Fruit fly (Drosophila melanogaster) whole organism, embryonic: ENCODE data around the gene Srr.

Experiments
- Atf3 ChIP-seq: fragments of 200-800 bp; sonication (Bioruptor generic); optimal IDR thresholded peaks from 3 replicates; lab custom pipeline; 2016; ENCODE audit warnings: missing biosample characterization, missing genetic modification characterization
- Awh ChIP-seq: fragments of 200-800 bp; sonication (Bioruptor generic); IDR thresholded peaks from 2 replicates; pipeline ENCODE4, ENCODE4 v1.3.6; 2022; ENCODE audit warnings: missing biosample characterization, missing genetic modification characterization
- BtbVII ChIP-seq: fragments of 200-800 bp; sonication (Bioruptor generic); optimal IDR thresholded peaks from 3 replicates; lab custom pipeline; 2017; ENCODE audit warnings: missing biosample characterization, mild to moderate bottlenecking, missing genetic modification characterization
- C15 ChIP-seq: fragments of 200-800 bp; sonication (Bioruptor generic); IDR thresholded peaks from 3 replicates; pipeline ENCODE4 v1.3.6; 2022; ENCODE audit warnings: missing biosample characterization, missing genetic modification characterization
- CG10366 ChIP-seq: fragments of 200-800 bp; sonication (Bioruptor generic); IDR thresholded peaks from 2 replicates; pipeline ENCODE4 v1.3.6; 2022; ENCODE audit warnings: missing biosample characterization, missing genetic modification characterization
- CG10979 ChIP-seq: fragments of 200-800 bp; sonication (Bioruptor generic); optimal IDR thresholded peaks from 2 replicates; lab custom pipeline; 2018; ENCODE audit warnings: missing biosample characterization, mild to moderate bottlenecking, missing genetic modification characterization, moderate library complexity
- CG12104 ChIP-seq: fragments of 200-800 bp; sonication (Bioruptor generic); optimal IDR thresholded peaks from 3 replicates; lab custom pipeline; 2016; ENCODE audit warnings: missing biosample characterization, missing genetic modification characterization
- CG12299 ChIP-seq: fragments of 200-800 bp; sonication (Bioruptor generic); optimal IDR thresholded peaks from 2 replicates; lab custom pipeline; 2018; ENCODE audit warnings: missing biosample characterization, mild to moderate bottlenecking, missing genetic modification characterization
- CG14050 ChIP-seq: fragments of 200-800 bp; sonication (Bioruptor generic); IDR thresholded peaks from 3 replicates; pipeline ENCODE4 v1.3.6; 2022; ENCODE audit warnings: missing biosample characterization, missing genetic modification characterization
- CG17385 ChIP-seq: fragments of 200-800 bp; sonication (Bioruptor generic); optimal IDR thresholded peaks from 3 replicates; lab custom pipeline; 2018; ENCODE audit warnings: missing biosample characterization, mild to moderate bottlenecking, missing genetic modification characterization
- CG2875 ChIP-seq: fragments of 200-800 bp; sonication (Bioruptor generic); optimal IDR thresholded peaks from 2 replicates; lab custom pipeline; 2017; ENCODE audit warnings: missing biosample characterization, mild to moderate bottlenecking, missing genetic modification characterization, missing genetic modification reagents
- CG31388 ChIP-seq: fragments of 200-800 bp; sonication (Bioruptor generic); optimal IDR thresholded peaks from 2 replicates; lab custom pipeline; 2016; ENCODE audit warnings: missing biosample characterization, missing genetic modification characterization
- CG6683 ChIP-seq: fragments of 200-800 bp; sonication (Bioruptor generic); optimal IDR thresholded peaks from 2 replicates; lab custom pipeline; 2017; ENCODE audit warnings: missing biosample characterization, mild to moderate bottlenecking, missing genetic modification characterization, missing genetic modification reagents
- CG7786 ChIP-seq: fragments of 200-800 bp; sonication (Bioruptor generic); optimal IDR thresholded peaks from 2 replicates; lab custom pipeline; 2016; ENCODE audit warnings: missing biosample characterization, missing genetic modification characterization
- CG9727 ChIP-seq: fragments of 200-800 bp; sonication (Bioruptor generic); optimal IDR thresholded peaks from 3 replicates; lab custom pipeline; 2017; ENCODE audit warnings: missing biosample characterization, mild to moderate bottlenecking, missing genetic modification characterization
- ERR ChIP-seq: fragments of 200-800 bp; sonication (Bioruptor generic); optimal IDR thresholded peaks from 2 replicates; lab custom pipeline; 2016; ENCODE audit warnings: missing biosample characterization, missing genetic modification characterization
- GATAe ChIP-seq: fragments of 200-800 bp; sonication (Bioruptor generic); conservative IDR thresholded peaks from 2 replicates; pipeline ENCODE4 v1.3.6; 2022; ENCODE audit warnings: missing biosample characterization, missing genetic modification characterization
- Gsc ChIP-seq: fragments of 200-800 bp; sonication (Bioruptor generic); IDR thresholded peaks from 2 replicates; pipeline ENCODE4 v1.3.6; 2022; ENCODE audit warnings: missing biosample characterization, missing genetic modification characterization
- H2.0 ChIP-seq: fragments of 200-800 bp; sonication (Bioruptor generic); IDR thresholded peaks from 2 replicates; pipeline ENCODE4 v1.3.6; 2022; ENCODE audit warnings: missing biosample characterization, missing genetic modification characterization
- HmgZ ChIP-seq: fragments of 200-800 bp; sonication (Bioruptor generic); optimal IDR thresholded peaks from 2 replicates; lab custom pipeline; 2018; ENCODE audit warnings: missing biosample characterization, mild to moderate bottlenecking, missing genetic modification characterization
- Lim3 ChIP-seq: fragments of 200-800 bp; sonication (Bioruptor generic); IDR thresholded peaks from 2 replicates; pipeline ENCODE4 v1.3.6; 2022; ENCODE audit warnings: missing biosample characterization, missing genetic modification characterization
- MTF-1 ChIP-seq: fragments of 200-800 bp; sonication (Bioruptor generic); optimal IDR thresholded peaks from 2 replicates; lab custom pipeline; 2018; ENCODE audit warnings: missing biosample characterization, mild to moderate bottlenecking, missing genetic modification characterization, borderline replicate concordance
- Rx ChIP-seq: fragments of 200-800 bp; sonication (Bioruptor generic); IDR thresholded peaks from 2 replicates; pipeline ENCODE4 v1.3.6; 2022; ENCODE audit warnings: missing biosample characterization, missing genetic modification characterization
- Sox100B ChIP-seq: fragments of 200-800 bp; sonication (Bioruptor generic); optimal IDR thresholded peaks from 3 replicates; lab custom pipeline; 2018; ENCODE audit warnings: missing biosample characterization, mild to moderate bottlenecking, missing genetic modification characterization
- Sox102F ChIP-seq: fragments of 200-800 bp; sonication (Bioruptor generic); optimal IDR thresholded peaks from 2 replicates; lab custom pipeline; 2018; ENCODE audit warnings: missing biosample characterization, mild to moderate bottlenecking, missing genetic modification characterization, moderate library complexity
- abd-A ChIP-seq: fragments of 200-800 bp; sonication (Bioruptor generic); optimal IDR thresholded peaks from 3 replicates; lab custom pipeline; 2019; ENCODE audit warnings: missing biosample characterization, mild to moderate bottlenecking, missing genetic modification characterization, moderate library complexity
- bab2 ChIP-seq: fragments of 200-800 bp; sonication (Bioruptor generic); optimal IDR thresholded peaks from 2 replicates; lab custom pipeline; 2016; ENCODE audit warnings: missing biosample characterization, missing genetic modification characterization
- da ChIP-seq: fragments of 200-800 bp; sonication (Bioruptor generic); optimal IDR thresholded peaks from 2 replicates; lab custom pipeline; 2016; ENCODE audit warnings: missing biosample characterization, missing genetic modification characterization
- ems ChIP-seq: fragments of 200-800 bp; sonication (Bioruptor generic); optimal IDR thresholded peaks from 3 replicates; lab custom pipeline; 2016; ENCODE audit warnings: missing biosample characterization, missing genetic modification characterization
- gsb-n ChIP-seq: fragments of 200-800 bp; sonication (Bioruptor generic); optimal IDR thresholded peaks from 3 replicates; lab custom pipeline; 2018; ENCODE audit warnings: missing biosample characterization, mild to moderate bottlenecking, missing genetic modification characterization
- hb ChIP-seq: fragments of 200-800 bp; sonication (Bioruptor generic); IDR thresholded peaks from 3 replicates; pipeline ENCODE4 v1.3.6; 2022; ENCODE audit warnings: missing biosample characterization, missing genetic modification characterization; ENCODE audit not compliant: partially characterized antibody
- knrl ChIP-seq: fragments of 200-800 bp; sonication (Bioruptor generic); IDR thresholded peaks from 3 replicates; pipeline ENCODE4 v1.3.6; 2022; ENCODE audit warnings: missing biosample characterization, missing genetic modification characterization; ENCODE audit not compliant: partially characterized antibody
- nmo ChIP-seq: fragments of 200-800 bp; sonication (Bioruptor generic); optimal IDR thresholded peaks from 2 replicates; lab custom pipeline; 2018; ENCODE audit warnings: missing biosample characterization, mild to moderate bottlenecking, missing genetic modification characterization, moderate library complexity
- oc ChIP-seq: fragments of 200-800 bp; sonication (Bioruptor generic); optimal IDR thresholded peaks from 2 replicates; lab custom pipeline; 2018; ENCODE audit warnings: missing biosample characterization, mild to moderate bottlenecking, missing genetic modification characterization, moderate library complexity
- odd ChIP-seq: fragments of 200-800 bp; sonication (Bioruptor generic); optimal IDR thresholded peaks from 2 replicates; lab custom pipeline; 2017; ENCODE audit warnings: missing biosample characterization, mild to moderate bottlenecking, missing genetic modification characterization
- p53 ChIP-seq: fragments of 200-800 bp; sonication (Bioruptor generic); optimal IDR thresholded peaks from 2 replicates; lab custom pipeline; 2016; ENCODE audit warnings: missing biosample characterization, missing genetic modification characterization
- pros ChIP-seq: fragments of 200-800 bp; sonication (Bioruptor generic); optimal IDR thresholded peaks from 3 replicates; lab custom pipeline; 2019; ENCODE audit warnings: missing biosample characterization, mild to moderate bottlenecking, missing genetic modification characterization, moderate library complexity
- run ChIP-seq: fragments of 200-800 bp; sonication (Bioruptor generic); optimal IDR thresholded peaks from 3 replicates; lab custom pipeline; 2018; ENCODE audit warnings: missing biosample characterization, mild to moderate bottlenecking, missing genetic modification characterization
- salm ChIP-seq: fragments of 200-800 bp; sonication (Bioruptor generic); optimal IDR thresholded peaks from 2 replicates; lab custom pipeline; 2018; ENCODE audit warnings: missing biosample characterization, mild to moderate bottlenecking, missing genetic modification characterization
- sc ChIP-seq, 3 experiments: fragments of >200 bp in 2 of 3; fragments of 200-800 bp in 1 of 3; sonication (Bioruptor generic) in 1 of 3; optimal IDR thresholded peaks; 2 replicates in 2 of 3; 3 replicates in 1 of 3; lab custom pipeline; 2017; ENCODE audit warnings: mild to moderate bottlenecking in 1 of 3, missing biosample characterization in 1 of 3, missing genetic modification characterization in 1 of 3, missing genetic modification reagents in 1 of 3
- schlank ChIP-seq: fragments of 200-800 bp; sonication (Bioruptor generic); optimal IDR thresholded peaks from 2 replicates; lab custom pipeline; 2018; ENCODE audit warnings: missing biosample characterization, mild to moderate bottlenecking, missing genetic modification characterization
- sd ChIP-seq: fragments of 200-800 bp; sonication (Bioruptor generic); optimal IDR thresholded peaks from 3 replicates; lab custom pipeline; 2018; ENCODE audit warnings: missing biosample characterization, mild to moderate bottlenecking, missing genetic modification characterization, moderate library complexity
- slbo ChIP-seq: fragments of 200-800 bp; sonication (Bioruptor generic); IDR thresholded peaks from 2 replicates; pipeline ENCODE4 v1.3.6; 2022; ENCODE audit warnings: missing biosample characterization, missing genetic modification characterization
- stc ChIP-seq: fragments of 200-800 bp; sonication (Bioruptor generic); IDR thresholded peaks from 2 replicates; pipeline ENCODE4 v1.3.6; 2022; ENCODE audit warnings: missing biosample characterization, missing genetic modification characterization
- twi ChIP-seq: fragments of 200-800 bp; optimal IDR thresholded peaks from 2 replicates; lab custom pipeline; 2019; ENCODE audit warnings: missing biosample characterization, mild to moderate bottlenecking, missing genetic modification characterization, moderate library complexity
- yki ChIP-seq: fragments of >200 bp; optimal IDR thresholded peaks from 3 replicates; lab custom pipeline; 2018
- zf30C ChIP-seq: fragments of 200-800 bp; sonication (Bioruptor generic); optimal IDR thresholded peaks from 3 replicates; lab custom pipeline; 2018; ENCODE audit warnings: missing biosample characterization, mild to moderate bottlenecking, missing genetic modification characterization

Gene Srr

dm6 chr3R:9351415-9352379, 13.5 kb upstream of the Srr start (continued):
- no peak for TF ChIP-seq CG2875 (GFP tag; lab: Kevin White, UChicago)
- no peak for TF ChIP-seq C15 (GFP tag; lab: Robert Waterston, UW)
- TF ChIP-seq zf30C (GFP tag; lab: Kevin White, UChicago), result peak; percentile 66
- TF ChIP-seq CG14050 (GFP tag; lab: Robert Waterston, UW), result no peak
- TF ChIP-seq CG7786 (GFP tag; lab: Kevin White, UChicago), result peak; percentile 59
- peak; percentile 66 for TF ChIP-seq CG17385 (GFP tag; lab: Kevin White, UChicago)
- peak; percentile 29 for TF ChIP-seq ERR (GFP tag; lab: Kevin White, UChicago)
- TF ChIP-seq Sox100B (GFP tag; lab: Kevin White, UChicago), result peak; percentile 28
- no peak for TF ChIP-seq oc (tag; lab: Kevin White, UChicago)
- peak; percentile 14 for TF ChIP-seq CG10979
- no peak for TF ChIP-seq CG10366
- no peak for TF ChIP-seq GATAe (GFP tag; lab: Robert Waterston, UW)
- TF ChIP-seq CG6683 (GFP tag; lab: Kevin White, UChicago), result no peak
- peak; percentile 13 for TF ChIP-seq odd (GFP tag; lab: Kevin White, UChicago)
- TF ChIP-seq knrl (GFP tag; lab: Robert Waterston, UW), result no peak
- no peak for TF ChIP-seq MTF-1 (GFP tag; lab: Kevin White, UChicago)
- TF ChIP-seq CG12299, result no peak
- TF ChIP-seq CG31388 (GFP tag; lab: Kevin White, UChicago), result no peak
- TF ChIP-seq schlank (tag; lab: Kevin White, UChicago), result peak; percentile 57
- no peak for TF ChIP-seq Gsc
- no peak for TF ChIP-seq run
- TF ChIP-seq gsb-n, result no peak
- TF ChIP-seq H2.0 (GFP tag; lab: Robert Waterston, UW), result no peak

- TF ChIP-seq Lim3 (GFP tag; lab: Robert Waterston, UW) (no peak), nmo (GFP tag; lab: Kevin White, UChicago) (no peak), p53 (GFP tag; lab: Kevin White, UChicago) (no peak), Atf3 (GFP tag; lab: Kevin White, UChicago) (no peak), abd-A (peak; percentile 99), Sox102F (GFP tag; lab: Kevin White, UChicago) (no peak), bab2 (GFP tag; lab: Kevin White, UChicago) (no peak), HmgZ (tag; lab: Kevin White, UChicago) (no peak), salm (tag; lab: Kevin White, UChicago) (no peak), ems (GFP tag; lab: Kevin White, UChicago) (no peak), slbo (GFP tag; lab: Robert Waterston, UW) (no peak), hb (GFP tag; lab: Robert Waterston, UW) (no peak), sc (optimal IDR thresholded peaks at IDR 0.05; lab: Kevin White, UChicago) (no peak), sc (GFP tag; optimal IDR thresholded peaks at IDR 0.05; lab: Kevin White, UChicago) (no peak), pros (peak; percentile 20), CG9727 (GFP tag; lab: Kevin White, UChicago) (no peak), yki (lab: Kevin White, UChicago) (peak; percentile 55), CG12104 (GFP tag; lab: Kevin White, UChicago) (no peak), Awh (GFP tag; lab: Robert Waterston, UW) (no peak), sd (peak; percentile 62), twi (tag; lab: Kevin White, UChicago) (peak; percentile 72), da (GFP tag; lab: Kevin White, UChicago) (no peak), BtbVII (GFP tag; lab: Kevin White, UChicago) (no peak), Rx (GFP tag; lab: Robert Waterston, UW) (no peak), stc (no peak), CG2875 (GFP tag; lab: Kevin White, UChicago) (no peak)
Measured at dm6 chr3R:9352595-9353275, 12.5 kb upstream of the Srr start.
